Worm (Caenorhabditis elegans) whole organism, L3 larva: ENCODE measurements around the gene Y116F11A.3.

Source experiments
- R02D3.7 ChIP-seq: fragments of 150-350 bp; optimal IDR thresholded peaks from 2 replicates; lab custom pipeline; 2014; ENCODE audit warnings: missing biosample characterization, missing genetic modification characterization
- ZK546.5 ChIP-seq: sonication (generic microtip); optimal IDR thresholded peaks from 2 replicates; lab custom pipeline; 2017; ENCODE audit warnings: missing biosample characterization, missing genetic modification characterization
- aly-2 ChIP-seq: fragments of 150-350 bp; optimal IDR thresholded peaks from 2 replicates; lab custom pipeline; 2014; ENCODE audit warnings: missing biosample characterization, missing genetic modification characterization
- ama-1 ChIP-seq: fragments of 150-350 bp; optimal IDR thresholded peaks from 2 replicates; lab custom pipeline; 2018
- ceh-16 ChIP-seq: sonication (generic microtip); optimal IDR thresholded peaks from 2 replicates; lab custom pipeline; 2017; ENCODE audit warnings: missing biosample characterization, missing genetic modification characterization
- ceh-28 ChIP-seq: fragments of 150-350 bp; optimal IDR thresholded peaks from 2 replicates; lab custom pipeline; 2014; ENCODE audit warnings: missing biosample characterization, missing genetic modification reagents, missing genetic modification characterization
- ceh-9 ChIP-seq: sonication (generic microtip); optimal IDR thresholded peaks from 2 replicates; lab custom pipeline; 2018; ENCODE audit warnings: missing biosample characterization, missing genetic modification characterization
- daf-12 ChIP-seq: fragments of 150-350 bp; optimal IDR thresholded peaks from 2 replicates; lab custom pipeline; 2014; ENCODE audit warnings: missing biosample characterization, missing genetic modification reagents, missing genetic modification characterization
- egl-27 ChIP-seq: sonication (generic microtip); optimal IDR thresholded peaks from 4 replicates; lab custom pipeline; 2017; ENCODE audit warnings: missing biosample characterization, missing genetic modification reagents, missing genetic modification characterization
- elt-1 ChIP-seq: fragments of 150-350 bp; optimal IDR thresholded peaks from 2 replicates; lab custom pipeline; 2014; ENCODE audit warnings: missing biosample characterization, missing genetic modification characterization
- elt-2 ChIP-seq: sonication (generic microtip); optimal IDR thresholded peaks from 2 replicates; lab custom pipeline; 2016; ENCODE audit warnings: missing genetic modification reagents, mild to moderate bottlenecking, missing genetic modification characterization, missing compliant biosample characterization
- elt-3 ChIP-seq, 3 experiments: fragments of 150-350 bp in 1 of 3; sonication (generic microtip) in 2 of 3; optimal IDR thresholded peaks; 2 replicates in 2 of 3; 4 replicates in 1 of 3; lab custom pipeline; 2014 to 2017; ENCODE audit warnings: missing biosample characterization in 3 of 3, missing genetic modification characterization in 3 of 3
- fkh-10 ChIP-seq: sonication (generic microtip); optimal IDR thresholded peaks from 2 replicates; lab custom pipeline; 2017; ENCODE audit warnings: missing biosample characterization, missing genetic modification reagents, missing genetic modification characterization
- fkh-2 ChIP-seq: fragments of 150-350 bp; optimal IDR thresholded peaks from 2 replicates; lab custom pipeline; 2014; ENCODE audit warnings: missing biosample characterization, missing genetic modification reagents, missing genetic modification characterization
- fos-1 ChIP-seq: fragments of 150-350 bp; optimal IDR thresholded peaks from 2 replicates; lab custom pipeline; 2014; ENCODE audit warnings: missing biosample characterization, missing genetic modification characterization
- hmg-11 ChIP-seq: sonication (generic microtip); optimal IDR thresholded peaks from 2 replicates; lab custom pipeline; 2016; ENCODE audit warnings: missing genetic modification characterization, missing compliant biosample characterization
- mdl-1 ChIP-seq: fragments of 150-350 bp; optimal IDR thresholded peaks from 2 replicates; lab custom pipeline; 2014; ENCODE audit warnings: missing biosample characterization, missing genetic modification characterization
- mml-1 ChIP-seq: fragments of 150-350 bp; sonication (generic microtip); optimal IDR thresholded peaks from 3 replicates; lab custom pipeline; 2014; ENCODE audit warnings: missing biosample characterization, missing genetic modification characterization
- nfya-1 ChIP-seq: sonication (generic microtip); optimal IDR thresholded peaks from 2 replicates; lab custom pipeline; 2017; ENCODE audit warnings: missing genetic modification characterization, mild to moderate bottlenecking, missing compliant biosample characterization, antibody characterized with exemption, moderate library complexity; ENCODE audit not compliant: insufficient read depth
- nhr-11 ChIP-seq: fragments of 150-350 bp; optimal IDR thresholded peaks from 2 replicates; lab custom pipeline; 2014; ENCODE audit warnings: missing biosample characterization, missing genetic modification characterization
- nhr-12 ChIP-seq: fragments of 150-350 bp; optimal IDR thresholded peaks from 2 replicates; lab custom pipeline; 2014; ENCODE audit warnings: missing biosample characterization, missing genetic modification characterization
- nhr-23 ChIP-seq: fragments of 150-350 bp; optimal IDR thresholded peaks from 2 replicates; lab custom pipeline; 2014; ENCODE audit warnings: missing biosample characterization, missing genetic modification reagents, missing genetic modification characterization
- nhr-237 ChIP-seq: fragments of 150-350 bp; optimal IDR thresholded peaks from 2 replicates; lab custom pipeline; 2014; ENCODE audit warnings: missing biosample characterization, missing genetic modification characterization
- nhr-25 ChIP-seq: sonication (generic microtip); optimal IDR thresholded peaks from 2 replicates; lab custom pipeline; 2017; ENCODE audit warnings: missing biosample characterization, missing genetic modification characterization
- nhr-43 ChIP-seq: sonication (generic microtip); optimal IDR thresholded peaks from 2 replicates; lab custom pipeline; 2016; ENCODE audit warnings: mild to moderate bottlenecking, missing genetic modification characterization, missing compliant biosample characterization; ENCODE audit not compliant: poor library complexity, severe bottlenecking
- nhr-67 ChIP-seq: fragments of 150-350 bp; optimal IDR thresholded peaks from 2 replicates; lab custom pipeline; 2014; ENCODE audit warnings: missing biosample characterization, missing genetic modification characterization
- nhr-76 ChIP-seq: fragments of 150-350 bp; sonication (generic microtip); optimal IDR thresholded peaks from 5 replicates; lab custom pipeline; 2014; ENCODE audit warnings: missing biosample characterization, missing genetic modification characterization
- pha-4 ChIP-seq: fragments of 150-350 bp; optimal IDR thresholded peaks from 2 replicates; lab custom pipeline; 2014; ENCODE audit warnings: missing biosample characterization, missing genetic modification reagents, missing genetic modification characterization
- pqm-1 ChIP-seq: fragments of 150-350 bp; optimal IDR thresholded peaks from 2 replicates; lab custom pipeline; 2017; ENCODE audit warnings: missing biosample characterization, missing genetic modification characterization, inconsistent platforms
- sea-2 ChIP-seq: fragments of 150-350 bp; sonication (generic microtip); optimal IDR thresholded peaks from 4 replicates; lab custom pipeline; 2014; ENCODE audit warnings: missing biosample characterization, missing genetic modification reagents, missing genetic modification characterization
- snpc-4 ChIP-seq: fragments of 150-350 bp; optimal IDR thresholded peaks from 2 replicates; lab custom pipeline; 2014; ENCODE audit warnings: missing biosample characterization, missing genetic modification characterization
- unc-62 ChIP-seq: fragments of 150-350 bp; sonication (generic microtip); optimal IDR thresholded peaks from 4 replicates; lab custom pipeline; 2014; ENCODE audit warnings: missing biosample characterization, missing genetic modification reagents, missing genetic modification characterization
- zag-1 ChIP-seq: fragments of 150-350 bp; optimal IDR thresholded peaks from 2 replicates; lab custom pipeline; 2014; ENCODE audit warnings: missing biosample characterization, missing genetic modification characterization
- ztf-11 ChIP-seq: fragments of 150-350 bp; optimal IDR thresholded peaks from 2 replicates; lab custom pipeline; 2014; ENCODE audit warnings: missing biosample characterization, missing genetic modification characterization
- ztf-4 ChIP-seq: fragments of 150-350 bp; optimal IDR thresholded peaks from 2 replicates; lab custom pipeline; 2014; ENCODE audit warnings: missing biosample characterization, missing genetic modification characterization

The Y116F11A.3 gene

ce11 chrV:19730280-19730679 lies 1.4 kb downstream of the Y116F11A.3 start, which contains the start of gene Y116F11A.1:
Gene Y116F11A.1 (plus strand): TSS chrV:19730580.
- TF ChIP-seq mml-1 (tag; lab: Kevin White, UChicago) (no peak), snpc-4 (no peak), nhr-67 (tag; lab: Kevin White, UChicago) (no peak), sea-2 (no peak), elt-1 (tag; lab: Kevin White, UChicago) (no peak), nfya-1 (tag; lab: Kevin White, UChicago) (no peak), ceh-16 (tag; lab: Kevin White, UChicago) (no peak), nhr-11 (tag; lab: Kevin White, UChicago) (no peak), nhr-237 (tag; lab: Kevin White, UChicago) (no peak), pha-4 (tag; lab: Kevin White, UChicago) (no peak), pqm-1 (tag; lab: Kevin White, UChicago) (no peak), egl-27 (tag; lab: Kevin White, UChicago) (no peak), ztf-11 (tag; lab: Kevin White, UChicago) (no peak), ZK546.5 (tag; lab: Kevin White, UChicago) (no peak), nhr-12 (tag; lab: Kevin White, UChicago) (no peak), R02D3.7 (no peak), nhr-43 (tag; lab: Kevin White, UChicago) (no peak), unc-62 (GFP tag; lab: Kevin White, UChicago) (no peak)

DNA sequence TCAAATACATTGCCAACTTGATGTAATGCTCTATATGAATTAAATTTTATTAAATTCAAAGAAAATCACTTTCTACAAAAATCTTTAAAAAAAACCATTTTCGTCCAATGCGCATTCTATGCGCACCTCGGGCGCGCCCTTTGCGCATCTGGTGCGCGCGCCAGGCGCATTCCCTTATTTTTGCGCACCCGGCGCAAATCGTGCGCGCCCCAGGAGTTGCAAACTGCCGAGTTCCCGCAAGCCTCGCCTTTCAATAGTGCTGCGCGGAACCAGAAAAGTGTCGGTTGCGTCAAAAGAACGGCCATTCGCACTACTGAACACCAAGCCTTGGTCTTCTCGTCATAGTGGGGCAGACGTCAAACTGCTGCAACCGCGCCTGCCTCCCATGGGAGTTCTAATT lies 4.9 kb downstream of the Y116F11A.3 start:
- TF ChIP-seq hmg-11 (tag; lab: Kevin White, UChicago) (no peak), mdl-1 (tag; lab: Kevin White, UChicago) (no peak), sea-2 (no peak), unc-62 (GFP tag; lab: Kevin White, UChicago) (no peak), aly-2 (tag; lab: Kevin White, UChicago) (no peak), fos-1 (tag; lab: Kevin White, UChicago) (no peak), nhr-12 (tag; lab: Kevin White, UChicago) (no peak), daf-12 (tag; lab: Kevin White, UChicago) (no peak), ceh-9 (tag; lab: Kevin White, UChicago) (no peak), elt-3 (tag; optimal IDR thresholded peaks at IDR 0.05; lab: Kevin White, UChicago) (no peak), fkh-2 (tag; lab: Kevin White, UChicago) (no peak), ztf-4 (tag; lab: Kevin White, UChicago) (no peak), nhr-76 (tag; lab: Kevin White, UChicago) (no peak), elt-2 (tag; lab: Kevin White, UChicago) (no peak), nhr-25 (tag; lab: Kevin White, UChicago) (no peak), ZK546.5 (tag; lab: Kevin White, UChicago) (no peak), egl-27 (tag; lab: Kevin White, UChicago) (no peak), nhr-67 (tag; lab: Kevin White, UChicago) (no peak)

DNA sequence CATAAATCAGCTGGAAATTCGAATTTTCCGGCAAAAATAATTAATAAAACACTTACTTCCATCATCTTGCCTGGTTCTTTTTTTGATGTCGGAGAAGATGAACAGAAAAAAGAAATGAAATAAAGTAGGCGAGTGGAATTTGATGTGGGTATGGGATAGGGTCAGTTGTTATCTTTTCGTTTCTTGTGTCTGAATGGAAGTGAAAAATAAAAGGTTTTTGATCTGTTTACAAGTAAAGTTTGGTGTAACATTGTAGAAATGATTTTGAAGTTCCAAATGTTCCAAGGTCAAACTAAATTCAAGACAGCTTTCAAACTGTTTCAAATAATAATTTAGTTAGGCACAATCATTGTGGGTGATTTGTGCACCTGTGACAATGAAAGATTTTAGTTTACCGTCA lies 8.6 kb downstream of the Y116F11A.3 start, which contains the start of gene W04E12.7:
Gene W04E12.7, minus strand, starts transcription at position 101 of the 400 bp plus-strand sequence.
- TF ChIP-seq mdl-1 (tag; lab: Kevin White, UChicago) = no peak
- no peak for TF ChIP-seq nhr-23
- no peak for TF ChIP-seq nhr-25 (tag; lab: Kevin White, UChicago)
- no peak for TF ChIP-seq nhr-237 (tag; lab: Kevin White, UChicago)
- TF ChIP-seq nfya-1 (tag; lab: Kevin White, UChicago) = no peak
- no peak for TF ChIP-seq ztf-11 (tag; lab: Kevin White, UChicago)
- no peak for TF ChIP-seq mml-1 (tag; lab: Kevin White, UChicago)

ce11 chrV:19738117-19738516 lies 9.3 kb downstream of the Y116F11A.3 start, which contains the start of gene fbxa-131:
Gene fbxa-131 (plus strand): TSS chrV:19738417.
- TF ChIP-seq unc-62 (GFP tag; lab: Kevin White, UChicago) = no peak
- TF ChIP-seq fkh-10 (GFP tag; lab: Kevin White, UChicago) = no peak
- no peak for TF ChIP-seq ceh-28
- no peak for TF ChIP-seq ztf-4 (tag; lab: Kevin White, UChicago)
- no peak for TF ChIP-seq elt-3 (tag; optimal IDR thresholded peaks at IDR 0.05; lab: Kevin White, UChicago)
- TF ChIP-seq ceh-9 (tag; lab: Kevin White, UChicago) = no peak
- no peak for TF ChIP-seq nhr-237 (tag; lab: Kevin White, UChicago)
- no peak for TF ChIP-seq nhr-11 (tag; lab: Kevin White, UChicago)
- no peak for TF ChIP-seq fos-1 (tag; lab: Kevin White, UChicago)
- TF ChIP-seq nfya-1 (tag; lab: Kevin White, UChicago) = no peak
- TF ChIP-seq pqm-1 (tag; lab: Kevin White, UChicago) = no peak
- no peak for TF ChIP-seq zag-1
- TF ChIP-seq nhr-76 (tag; lab: Kevin White, UChicago) = no peak
- no peak for TF ChIP-seq ama-1 (lab: Kevin White, UChicago)
